Fruit fly (Drosophila melanogaster) whole organism, embryonic: ENCODE measurements around the gene CG31183.

ENCODE experiments used
- Bgb ChIP-seq: fragments of 200-800 bp; sonication (Bioruptor generic); IDR thresholded peaks from 2 replicates; pipeline ENCODE4 v1.3.6; 2022; ENCODE audit warnings: missing biosample characterization, missing genetic modification characterization; ENCODE audit not compliant: partially characterized antibody
- CG12391 ChIP-seq: fragments of 200-800 bp; sonication (Bioruptor generic); optimal IDR thresholded peaks from 3 replicates; lab custom pipeline; 2018; ENCODE audit warnings: missing biosample characterization, mild to moderate bottlenecking, missing genetic modification characterization, moderate library complexity
- CG12659 ChIP-seq: fragments of 200-800 bp; sonication (Bioruptor generic); optimal IDR thresholded peaks from 3 replicates; lab custom pipeline; 2017; ENCODE audit warnings: mild to moderate bottlenecking, missing biosample characterization, missing genetic modification reagents, missing genetic modification characterization
- CG13287 ChIP-seq: fragments of 200-800 bp; sonication (Bioruptor generic); IDR thresholded peaks from 2 replicates; pipeline ENCODE4 v1.3.6; 2022; ENCODE audit warnings: missing biosample characterization, missing genetic modification characterization; ENCODE audit not compliant: partially characterized antibody
- CG14667 ChIP-seq: fragments of 200-800 bp; sonication (Bioruptor generic); IDR thresholded peaks from 2 replicates; pipeline ENCODE4 v1.3.6; 2022; ENCODE audit warnings: missing biosample characterization, missing genetic modification characterization
- CG14710 ChIP-seq: fragments of 200-800 bp; sonication (Bioruptor generic); optimal IDR thresholded peaks from 3 replicates; lab custom pipeline; 2019; ENCODE audit warnings: missing biosample characterization, mild to moderate bottlenecking, missing genetic modification characterization, moderate library complexity
- CG16813 ChIP-seq: fragments of 200-800 bp; sonication (Bioruptor generic); IDR thresholded peaks from 3 replicates; pipeline ENCODE4 v1.3.6; 2022; ENCODE audit warnings: missing biosample characterization, missing genetic modification characterization; ENCODE audit not compliant: partially characterized antibody
- CG17186 ChIP-seq: fragments of 200-800 bp; sonication (Bioruptor generic); optimal IDR thresholded peaks from 3 replicates; lab custom pipeline; 2017; ENCODE audit warnings: missing biosample characterization, missing genetic modification reagents, missing genetic modification characterization
- CG17802 ChIP-seq: fragments of 200-800 bp; sonication (Bioruptor generic); optimal IDR thresholded peaks from 2 replicates; lab custom pipeline; 2018; ENCODE audit warnings: missing biosample characterization, mild to moderate bottlenecking, missing genetic modification characterization, moderate library complexity
- CG2120 ChIP-seq: fragments of 200-800 bp; sonication (Bioruptor generic); optimal IDR thresholded peaks from 3 replicates; lab custom pipeline; 2016; ENCODE audit warnings: missing biosample characterization, missing genetic modification characterization
- CG2129 ChIP-seq: fragments of 200-800 bp; sonication (Bioruptor generic); IDR thresholded peaks from 2 replicates; pipeline ENCODE4 v1.3.6; 2022; ENCODE audit warnings: missing biosample characterization, missing genetic modification characterization; ENCODE audit not compliant: partially characterized antibody
- CG32532 ChIP-seq: fragments of 200-800 bp; sonication (Bioruptor generic); IDR thresholded peaks from 2 replicates; pipeline ENCODE4 v1.3.6; 2022; ENCODE audit warnings: missing biosample characterization, missing genetic modification characterization
- CG32767 ChIP-seq: fragments of 200-800 bp; sonication (Bioruptor generic); IDR thresholded peaks from 2 replicates; pipeline ENCODE4 v1.3.6; 2022; ENCODE audit warnings: missing biosample characterization, missing genetic modification characterization
- CG32772 ChIP-seq: fragments of 200-800 bp; sonication (Bioruptor generic); IDR thresholded peaks from 2 replicates; pipeline ENCODE4 v1.3.6; 2022; ENCODE audit warnings: missing biosample characterization, missing genetic modification characterization
- CG4617 ChIP-seq: fragments of 200-800 bp; sonication (Bioruptor generic); optimal IDR thresholded peaks from 3 replicates; lab custom pipeline; 2016; ENCODE audit warnings: missing biosample characterization, missing genetic modification characterization, borderline replicate concordance
- CG7357 ChIP-seq: fragments of 200-800 bp; sonication (Bioruptor generic); IDR thresholded peaks from 3 replicates; pipeline ENCODE4 v1.3.6; 2022; ENCODE audit warnings: missing biosample characterization, missing genetic modification characterization
- CG8924 ChIP-seq: fragments of 200-800 bp; optimal IDR thresholded peaks from 3 replicates; lab custom pipeline; 2019; ENCODE audit warnings: missing biosample characterization, mild to moderate bottlenecking, missing genetic modification characterization, moderate library complexity
- CG9727 ChIP-seq: fragments of 200-800 bp; sonication (Bioruptor generic); optimal IDR thresholded peaks from 3 replicates; lab custom pipeline; 2017; ENCODE audit warnings: missing biosample characterization, mild to moderate bottlenecking, missing genetic modification characterization
- CG9797 ChIP-seq: fragments of 200-800 bp; sonication (Bioruptor generic); optimal IDR thresholded peaks from 3 replicates; lab custom pipeline; 2018; ENCODE audit warnings: missing biosample characterization, mild to moderate bottlenecking, missing genetic modification characterization
- Dfd ChIP-seq, 2 experiments: fragments of >200 bp; optimal IDR thresholded peaks; 2 replicates each; lab custom pipeline; 2017; ENCODE audit warnings: missing biosample characterization in 2 of 2, missing genetic modification characterization in 2 of 2
- E2f2 ChIP-seq: fragments of 200-800 bp; sonication (Bioruptor generic); IDR thresholded peaks from 2 replicates; pipeline ENCODE4 v1.3.6; 2022; ENCODE audit warnings: missing biosample characterization, missing genetic modification characterization
- Ets65A ChIP-seq: fragments of 200-800 bp; sonication (Bioruptor generic); peaks from one replicate; lab custom pipeline; 2016; ENCODE audit warnings: missing biosample characterization, missing genetic modification characterization
- Ets97D ChIP-seq: fragments of 200-800 bp; sonication (Bioruptor generic); optimal IDR thresholded peaks from 3 replicates; lab custom pipeline; 2016; ENCODE audit warnings: missing biosample characterization, missing genetic modification characterization
- HmgZ ChIP-seq: fragments of 200-800 bp; sonication (Bioruptor generic); optimal IDR thresholded peaks from 2 replicates; lab custom pipeline; 2018; ENCODE audit warnings: missing biosample characterization, mild to moderate bottlenecking, missing genetic modification characterization
- Hmr ChIP-seq: fragments of 200-800 bp; sonication (Bioruptor generic); optimal IDR thresholded peaks from 3 replicates; lab custom pipeline; 2017; ENCODE audit warnings: mild to moderate bottlenecking, missing biosample characterization, missing genetic modification reagents, missing genetic modification characterization
- Hr78 ChIP-seq, 2 experiments: fragments of 200-800 bp in 1 of 2; fragments of >200 bp in 1 of 2; sonication (Bioruptor generic) in 1 of 2; optimal IDR thresholded peaks; 2 replicates each; lab custom pipeline; 2017 to 2019; ENCODE audit warnings: missing biosample characterization in 2 of 2, missing genetic modification characterization in 2 of 2, mild to moderate bottlenecking in 1 of 2, moderate library complexity in 1 of 2
- Jarid2 ChIP-seq: fragments of 200-800 bp; sonication (Bioruptor generic); optimal IDR thresholded peaks from 3 replicates; lab custom pipeline; 2017; ENCODE audit warnings: mild to moderate bottlenecking, missing biosample characterization, missing genetic modification reagents, missing genetic modification characterization
- Lhr ChIP-seq: fragments of 200-800 bp; sonication (Bioruptor generic); optimal IDR thresholded peaks from 3 replicates; lab custom pipeline; 2017; ENCODE audit warnings: mild to moderate bottlenecking, missing biosample characterization, missing genetic modification reagents, missing genetic modification characterization
- Max ChIP-seq: fragments of 200-800 bp; sonication (Bioruptor generic); optimal IDR thresholded peaks from 2 replicates; lab custom pipeline; 2016; ENCODE audit warnings: missing biosample characterization, mild to moderate bottlenecking, missing genetic modification characterization
- Nf-YB ChIP-seq: fragments of 200-800 bp; sonication (Bioruptor generic); optimal IDR thresholded peaks from 3 replicates; lab custom pipeline; 2019; ENCODE audit warnings: missing biosample characterization, mild to moderate bottlenecking, missing genetic modification characterization, moderate library complexity
- NfI ChIP-seq: fragments of 200-800 bp; sonication (Bioruptor generic); optimal IDR thresholded peaks from 3 replicates; lab custom pipeline; 2018; ENCODE audit warnings: missing biosample characterization, mild to moderate bottlenecking, missing genetic modification characterization, moderate library complexity
- crp ChIP-seq, 2 experiments: fragments of 200-800 bp; sonication (Bioruptor generic); optimal IDR thresholded peaks; 2 replicates in 1 of 2; 3 replicates in 1 of 2; lab custom pipeline; 2017; ENCODE audit warnings: missing biosample characterization in 2 of 2, missing genetic modification characterization in 2 of 2, mild to moderate bottlenecking in 1 of 2, moderate library complexity in 1 of 2
- en ChIP-seq: fragments of 200-800 bp; sonication (Bioruptor generic); optimal IDR thresholded peaks from 2 replicates; lab custom pipeline; 2016; ENCODE audit warnings: missing biosample characterization, missing genetic modification characterization
- ftz-f1 ChIP-seq: fragments of 200-800 bp; sonication (Bioruptor generic); optimal IDR thresholded peaks from 2 replicates; lab custom pipeline; 2016; ENCODE audit warnings: missing biosample characterization, missing genetic modification characterization
- gfzf ChIP-seq: fragments of 200-800 bp; sonication (Bioruptor generic); optimal IDR thresholded peaks from 2 replicates; lab custom pipeline; 2016; ENCODE audit warnings: missing biosample characterization, mild to moderate bottlenecking, missing genetic modification characterization, moderate library complexity
- grau ChIP-seq: fragments of 200-800 bp; optimal IDR thresholded peaks from 3 replicates; lab custom pipeline; 2019; ENCODE audit warnings: missing biosample characterization, mild to moderate bottlenecking, missing genetic modification characterization, moderate library complexity
- hkb ChIP-seq, 2 experiments: fragments of 200-800 bp in 1 of 2; fragments of >200 bp in 1 of 2; sonication (Bioruptor generic) in 1 of 2; IDR thresholded peaks in 1 of 2; optimal IDR thresholded peaks in 1 of 2; 2 replicates each; pipeline versions ENCODE4 v1.3.6 to Lab custom; 2017 to 2022; ENCODE audit warnings: missing biosample characterization in 1 of 2, missing genetic modification characterization in 1 of 2
- insv ChIP-seq, 2 experiments: fragments of 200-800 bp; sonication (Bioruptor generic); optimal IDR thresholded peaks; 3 replicates each; lab custom pipeline; 2016 to 2018; ENCODE audit warnings: missing biosample characterization in 2 of 2, missing genetic modification characterization in 2 of 2
- phol ChIP-seq: fragments of 200-800 bp; sonication (Bioruptor generic); optimal IDR thresholded peaks from 3 replicates; lab custom pipeline; 2018; ENCODE audit warnings: missing biosample characterization, mild to moderate bottlenecking, missing genetic modification characterization, moderate library complexity
- pum ChIP-seq: fragments of 200-800 bp; sonication (Bioruptor generic); optimal IDR thresholded peaks from 2 replicates; lab custom pipeline; 2016; ENCODE audit warnings: missing biosample characterization, missing genetic modification characterization
- pzg ChIP-seq: fragments of 200-800 bp; sonication (Bioruptor generic); optimal IDR thresholded peaks from 3 replicates; lab custom pipeline; 2018; ENCODE audit warnings: missing biosample characterization, mild to moderate bottlenecking, missing genetic modification characterization, moderate library complexity
- sens ChIP-seq: fragments of 200-800 bp; sonication (Bioruptor generic); peaks from one replicate; lab custom pipeline; 2016; ENCODE audit warnings: missing biosample characterization, missing genetic modification characterization
- sob ChIP-seq: fragments of 200-800 bp; sonication (Bioruptor generic); IDR thresholded peaks from 2 replicates; pipeline ENCODE4 v1.3.6; 2022; ENCODE audit warnings: missing biosample characterization, missing genetic modification characterization
- sr ChIP-seq: fragments of 200-800 bp; sonication (Bioruptor generic); IDR thresholded peaks from 3 replicates; pipeline ENCODE4 v1.3.6; 2022; ENCODE audit warnings: missing biosample characterization, missing genetic modification characterization
- stwl ChIP-seq: fragments of 200-800 bp; sonication (Bioruptor generic); optimal IDR thresholded peaks from 3 replicates; lab custom pipeline; 2018; ENCODE audit warnings: missing biosample characterization, mild to moderate bottlenecking, missing genetic modification characterization, moderate library complexity
- sug ChIP-seq: fragments of 200-800 bp; optimal IDR thresholded peaks from 2 replicates; lab custom pipeline; 2019; ENCODE audit warnings: missing biosample characterization, mild to moderate bottlenecking, missing genetic modification characterization, moderate library complexity
- vvl ChIP-seq: fragments of 200-800 bp; sonication (Bioruptor generic); IDR thresholded peaks from 2 replicates; pipeline ENCODE4 v1.3.6; 2022; ENCODE audit warnings: missing biosample characterization, missing genetic modification characterization
- zen ChIP-seq: fragments of 200-800 bp; sonication (Bioruptor generic); optimal IDR thresholded peaks from 3 replicates; lab custom pipeline; 2018; ENCODE audit warnings: missing biosample characterization, mild to moderate bottlenecking, missing genetic modification characterization, moderate library complexity

Gene CG31183

DNA sequence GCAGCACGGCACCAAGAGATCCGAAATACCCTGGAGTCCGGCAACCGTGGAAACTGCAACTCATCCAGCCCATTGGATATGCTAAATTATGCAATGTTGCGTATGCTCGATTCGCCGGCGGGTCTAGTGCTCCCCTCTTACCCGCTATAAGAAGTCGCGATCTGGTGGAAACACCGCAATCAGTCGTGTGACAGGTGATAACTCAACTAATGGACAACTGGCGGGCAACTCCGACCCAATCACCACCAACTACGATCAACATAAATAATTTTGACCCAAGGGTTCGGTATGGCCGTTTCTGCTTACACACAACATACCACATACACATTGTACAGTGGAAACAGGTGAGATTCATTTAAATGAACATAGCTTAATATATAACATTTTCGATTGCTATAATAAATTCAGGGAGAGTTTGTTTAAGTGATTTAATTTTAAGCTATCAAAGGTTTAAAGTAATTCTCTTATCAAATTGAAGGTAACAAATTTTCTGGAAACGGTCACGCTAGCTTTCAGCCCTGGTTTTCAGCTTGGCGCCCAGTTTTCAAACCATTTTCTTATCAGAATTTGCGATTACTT is 18.5 kb downstream of the CG31183 start, which contains the start of gene Hmt-1:
Gene Hmt-1 (minus strand): TSS at position 282 of the 579 bp plus-strand sequence.
- TF ChIP-seq CG17186 (GFP tag; lab: Kevin White, UChicago) (peak; percentile 57), phol (tag; lab: Kevin White, UChicago) (peak; percentile 57), CG14667 (GFP tag; lab: Robert Waterston, UW) (no peak), CG2129 (GFP tag; lab: Robert Waterston, UW) (no peak), sens (GFP tag; lab: Kevin White, UChicago) (peak; percentile 83), CG13287 (peak; percentile 26), CG2120 (peak; percentile 31), CG32767 (GFP tag; lab: Robert Waterston, UW) (no peak), stwl (peak; percentile 52), sr (no peak), hkb (optimal IDR thresholded peaks at IDR 0.05; lab: Kevin White, UChicago) (peak; percentile 11), hkb (GFP tag; IDR thresholded peaks at IDR 0.05; lab: Robert Waterston, UW) (no peak), gfzf (GFP tag; lab: Kevin White, UChicago) (peak; percentile 91), ftz-f1 (GFP tag; lab: Kevin White, UChicago) (peak; percentile 36), CG12659 (GFP tag; lab: Kevin White, UChicago) (peak; percentile 54), Dfd (GFP tag; optimal IDR thresholded peaks at IDR 0.05; lab: Kevin White, UChicago) (no peak), Max (peak; percentile 1), Hr78 (GFP tag; optimal IDR thresholded peaks at IDR 0.05; lab: Kevin White, UChicago) (peak in 1 of 2 experiments; percentile 69), pzg (GFP tag; lab: Kevin White, UChicago) (peak; percentile 86), HmgZ (tag; lab: Kevin White, UChicago) (peak; percentile 42), insv (GFP tag; optimal IDR thresholded peaks at IDR 0.05; lab: Kevin White, UChicago) (peak; percentile 95 to 99), Ets97D (GFP tag; lab: Kevin White, UChicago) (peak; percentile 58), Hmr (GFP tag; lab: Kevin White, UChicago) (peak; percentile 8), CG14710 (tag; lab: Kevin White, UChicago) (peak; percentile 80), zen (tag; lab: Kevin White, UChicago) (peak; percentile 38), NfI (GFP tag; lab: Kevin White, UChicago) (no peak), CG9797 (GFP tag; lab: Kevin White, UChicago) (peak; percentile 92), vvl (peak; percentile 81), sob (GFP tag; lab: Robert Waterston, UW) (0 out of 2 replicates have a peak, but pooled peaks have one; percentile 20), Lhr (GFP tag; lab: Kevin White, UChicago) (peak; percentile 52), sug (peak; percentile 47), CG32772 (GFP tag; lab: Robert Waterston, UW) (no peak), CG8924 (tag; lab: Kevin White, UChicago) (peak; percentile 15), Jarid2 (GFP tag; lab: Kevin White, UChicago) (peak; percentile 51), en (GFP tag; lab: Kevin White, UChicago) (no peak), Ets65A (GFP tag; lab: Kevin White, UChicago) (no peak), CG4617 (peak; percentile 30), grau (peak; percentile 77), CG7357 (GFP tag; lab: Robert Waterston, UW) (peak; percentile 92), CG16813 (GFP tag; lab: Robert Waterston, UW) (peak; percentile 23; the same call in 1 of the 3 replicates), crp (GFP tag; optimal IDR thresholded peaks at IDR 0.05; lab: Kevin White, UChicago) (peak in 1 of 2 experiments; percentile 32), Bgb (GFP tag; lab: Robert Waterston, UW) (no peak; the same call in 1 of the 2 replicates), Nf-YB (GFP tag; lab: Kevin White, UChicago) (peak; percentile 34), pum (GFP tag; lab: Kevin White, UChicago) (no peak), CG12391 (peak; percentile 64), CG9727 (GFP tag; lab: Kevin White, UChicago) (peak; percentile 9), CG32532 (GFP tag; lab: Robert Waterston, UW) (no peak), E2f2 (GFP tag; lab: Robert Waterston, UW) (peak; percentile 97), CG17802 (tag; lab: Kevin White, UChicago) (no peak)
